Fruit fly (Drosophila melanogaster): ENCODE measurements around the gene CG34028.

CG34028 gene

dm6 chrX:9466579-9466995 is 44.7 kb upstream of the CG34028 start:
- TF ChIP-seq Eip78C (GFP tag) (no peak), CG6163 (GFP tag; IDR thresholded peaks at IDR 0.05) (peak; percentile 47; the same call in 1 of the 3 replicates), CG15336 (GFP tag; IDR thresholded peaks at IDR 0.05) (no peak), Lpt (GFP tag; optimal IDR thresholded peaks at IDR 0.05) (peak; percentile 17), spab (GFP tag; optimal IDR thresholded peaks at IDR 0.05) (peak; percentile 17), ss (GFP tag; optimal IDR thresholded peaks at IDR 0.05) (peak; percentile 66 to 76), CG3032 (tag; optimal IDR thresholded peaks at IDR 0.05) (peak; percentile 45), CG11902 (GFP tag; optimal IDR thresholded peaks at IDR 0.05) (no peak), Ets96B (tag; optimal IDR thresholded peaks at IDR 0.05) (peak; percentile 39), Smox (GFP tag; optimal IDR thresholded peaks at IDR 0.05) (no peak), Sox15 (GFP tag; optimal IDR thresholded peaks at IDR 0.05) (no peak), Eip75B (GFP tag; optimal IDR thresholded peaks at IDR 0.05) (no peak), Hr38 (GFP tag; optimal IDR thresholded peaks at IDR 0.05) (no peak), CG32006 (GFP tag; optimal IDR thresholded peaks at IDR 0.05) (peak; percentile 27), fkh (GFP tag; optimal IDR thresholded peaks at IDR 0.05) (peak; percentile 72), CG6854 (GFP tag; optimal IDR thresholded peaks at IDR 0.05) (no peak), CG11762 (GFP tag; optimal IDR thresholded peaks at IDR 0.05; ENCODE audit: insufficient read depth) (no peak), CG1621 (tag; optimal IDR thresholded peaks at IDR 0.05) (peak; percentile 33), Hr39 (GFP tag; optimal IDR thresholded peaks at IDR 0.05) (no peak), CG8119 (GFP tag; IDR thresholded peaks at IDR 0.05) (0 out of 3 replicates have a peak, but pooled peaks have one; percentile 36), CG9139 (GFP tag; optimal IDR thresholded peaks at IDR 0.05) (peak; percentile 51), dsx (GFP tag; optimal IDR thresholded peaks at IDR 0.05; ENCODE audit: poor library complexity, severe bottlenecking) (peak; percentile 71), svp (GFP tag) (peak; percentile 72), Sox102F (GFP tag; optimal IDR thresholded peaks at IDR 0.05) (no peak), Sox14 (GFP tag; optimal IDR thresholded peaks at IDR 0.05) (peak; percentile 57), CG6808 (GFP tag; optimal IDR thresholded peaks at IDR 0.05) (peak; percentile 59)

- TF ChIP-seq CG6163 (GFP tag; IDR thresholded peaks at IDR 0.05): peak; percentile 47; the same call in 2 of the 3 replicates
- TF ChIP-seq CG4318 (GFP tag; optimal IDR thresholded peaks at IDR 0.05): no peak
- TF ChIP-seq OdsH (GFP tag; optimal IDR thresholded peaks at IDR 0.05): peak; percentile 39
- peak; percentile 49 for TF ChIP-seq CG10669 (GFP tag; optimal IDR thresholded peaks at IDR 0.05)
- peak; percentile 14 for TF ChIP-seq CG10631 (GFP tag; optimal IDR thresholded peaks at IDR 0.05)
- no peak for TF ChIP-seq Eip75B (GFP tag; optimal IDR thresholded peaks at IDR 0.05)
- peak; percentile 55 for TF ChIP-seq CG15336 (GFP tag; IDR thresholded peaks at IDR 0.05)
- TF ChIP-seq Met (GFP tag; optimal IDR thresholded peaks at IDR 0.05): no peak
- TF ChIP-seq CG6276 (GFP tag; optimal IDR thresholded peaks at IDR 0.05): no peak
- TF ChIP-seq dac (GFP tag; optimal IDR thresholded peaks at IDR 0.05): no peak
- peak; percentile 15 for TF ChIP-seq dsx (GFP tag; optimal IDR thresholded peaks at IDR 0.05; ENCODE audit: poor library complexity, severe bottlenecking)
- TF ChIP-seq CG3032 (tag; optimal IDR thresholded peaks at IDR 0.05): peak; percentile 52
- no peak for TF ChIP-seq vri (GFP tag; optimal IDR thresholded peaks at IDR 0.05)
- TF ChIP-seq Lpt (GFP tag; optimal IDR thresholded peaks at IDR 0.05): no peak
- peak; percentile 32 for TF ChIP-seq CG11762 (GFP tag; optimal IDR thresholded peaks at IDR 0.05; ENCODE audit: insufficient read depth)
- TF ChIP-seq CG9139 (GFP tag; optimal IDR thresholded peaks at IDR 0.05): no peak
- TF ChIP-seq CG7368 (GFP tag; optimal IDR thresholded peaks at IDR 0.05): no peak
- TF ChIP-seq acj6 (GFP tag; optimal IDR thresholded peaks at IDR 0.05): peak; percentile 15
- no peak for TF ChIP-seq Eip93F (GFP tag; optimal IDR thresholded peaks at IDR 0.05)
- TF ChIP-seq fd59A (GFP tag; optimal IDR thresholded peaks at IDR 0.05): peak; percentile 26
- TF ChIP-seq CG11294 (GFP tag; IDR thresholded peaks at IDR 0.05): no peak
- no peak for TF ChIP-seq fd85E (GFP tag; optimal IDR thresholded peaks at IDR 0.05)
- TF ChIP-seq CG3919 (GFP tag; optimal IDR thresholded peaks at IDR 0.05): peak; percentile 37
- no peak for TF ChIP-seq CG6792 (GFP tag; optimal IDR thresholded peaks at IDR 0.05)
- TF ChIP-seq net (GFP tag; optimal IDR thresholded peaks at IDR 0.05): no peak
- no peak for TF ChIP-seq cyc (GFP tag; optimal IDR thresholded peaks at IDR 0.05)
- no peak for TF ChIP-seq svp (GFP tag)
- no peak for TF ChIP-seq CG11902 (GFP tag; optimal IDR thresholded peaks at IDR 0.05)
- no peak for TF ChIP-seq fkh (GFP tag; optimal IDR thresholded peaks at IDR 0.05)
- TF ChIP-seq lz (GFP tag; optimal IDR thresholded peaks at IDR 0.05): no peak
- TF ChIP-seq CG8632 (GFP tag; optimal IDR thresholded peaks at IDR 0.05): peak; percentile 32
- TF ChIP-seq CG32006 (GFP tag; optimal IDR thresholded peaks at IDR 0.05): no peak
- TF ChIP-seq CG16779 (tag; optimal IDR thresholded peaks at IDR 0.05): no peak
- no peak for TF ChIP-seq esn (GFP tag; optimal IDR thresholded peaks at IDR 0.05)
- TF ChIP-seq Ets21C (GFP tag; optimal IDR thresholded peaks at IDR 0.05): no peak
- no peak for TF ChIP-seq Gug (GFP tag; IDR thresholded peaks at IDR 0.05)
These were observed 44.3 kb upstream of the CG34028 start for dm6 chrX:9467066-9467465.
